Worm (Caenorhabditis elegans): ENCODE results near the gene jmjd-2.

- TF ChIP-seq Y5F2A.4 (GFP tag; optimal IDR thresholded peaks at IDR 0.05) (no peak), mdl-1 (tag; optimal IDR thresholded peaks at IDR 0.05) (no peak), nhr-237 (tag; optimal IDR thresholded peaks at IDR 0.05) (no peak), dve-1 (tag; optimal IDR thresholded peaks at IDR 0.05; ENCODE audit: insufficient read depth) (no peak), ama-1 (optimal IDR thresholded peaks at IDR 0.05) (no peak), ztf-11 (tag; optimal IDR thresholded peaks at IDR 0.05) (no peak), jun-1 (tag; optimal IDR thresholded peaks at IDR 0.05) (no peak), hif-1 (tag; optimal IDR thresholded peaks at IDR 0.05) (no peak), lsy-2 (tag; optimal IDR thresholded peaks at IDR 0.05) (no peak)
Observed at ce11 chrII:14233879-14234278, 9.5 kb downstream of the jmjd-2 start, which contains the start of gene men-1.
